Worm (Caenorhabditis elegans): ENCODE results near the gene srj-29.

DNA sequence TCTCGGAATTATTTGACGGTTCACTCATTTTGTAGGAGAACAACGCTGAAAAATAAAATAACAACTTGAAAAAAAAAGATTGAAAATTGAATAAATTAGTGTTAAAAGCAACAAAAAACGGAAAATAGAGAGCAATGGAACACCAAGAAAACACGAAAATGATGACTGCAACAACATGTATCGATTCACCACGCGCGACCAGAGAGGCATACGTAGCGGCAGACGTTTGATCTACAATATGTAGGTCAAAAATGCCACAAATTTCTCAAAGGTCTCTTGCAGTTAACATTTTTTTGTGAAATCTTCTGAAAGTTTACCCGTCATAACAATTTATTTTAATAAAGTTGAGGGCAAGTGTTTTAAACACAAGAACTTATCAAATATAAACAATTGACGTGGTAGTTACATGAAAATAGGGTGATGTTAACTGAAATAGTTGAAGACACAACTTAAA lies 18.4 kb upstream of the srj-29 start, which contains the start of gene F14H3.5:
- TF ChIP-seq fos-1 (tag; optimal IDR thresholded peaks at IDR 0.05) = no peak
- no peak for TF ChIP-seq tra-1 (GFP tag; IDR thresholded peaks at IDR 0.05)
- TF ChIP-seq lin-1 (GFP tag; IDR thresholded peaks at IDR 0.05) = no peak
- TF ChIP-seq cey-2 (tag; optimal IDR thresholded peaks at IDR 0.05; ENCODE audit: borderline replicate concordance, insufficient read depth) = no peak
- TF ChIP-seq Y5F2A.4 (GFP tag; optimal IDR thresholded peaks at IDR 0.05) = no peak
- TF ChIP-seq egl-27 (tag; optimal IDR thresholded peaks at IDR 0.05) = no peak
